Worm (Caenorhabditis elegans): ENCODE measurements around the gene R04B5.7.

- TF ChIP-seq ZK337.2 (GFP tag; IDR thresholded peaks at IDR 0.05) = no peak
- TF ChIP-seq ama-1 (optimal IDR thresholded peaks at IDR 0.05) = no peak
Observed at ce11 chrV:10084864-10085263, 5.5 kb downstream of the R04B5.7 start, which contains the start of gene R04B5.6.

Measured in whole organism, L4 larva.